Fruit fly (Drosophila melanogaster) whole organism, embryonic: Measurements from ENCODE around the gene Vm26Ac.

Experiments
- Blimp-1 ChIP-seq: fragments of 200-800 bp; sonication (Bioruptor generic); optimal IDR thresholded peaks from 3 replicates; lab custom pipeline; 2018; ENCODE audit warnings: missing biosample characterization, missing genetic modification characterization, mild to moderate bottlenecking, moderate library complexity, missing genetic modification reagents
- CG10654 ChIP-seq: fragments of 200-800 bp; sonication (Bioruptor generic); optimal IDR thresholded peaks from 2 replicates; lab custom pipeline; 2016; ENCODE audit warnings: missing biosample characterization, missing genetic modification characterization
- CG11723 ChIP-seq: fragments of 200-800 bp; sonication (Bioruptor generic); optimal IDR thresholded peaks from 2 replicates; lab custom pipeline; 2017; ENCODE audit warnings: missing biosample characterization, mild to moderate bottlenecking, missing genetic modification characterization
- CG12299 ChIP-seq: fragments of 200-800 bp; sonication (Bioruptor generic); optimal IDR thresholded peaks from 2 replicates; lab custom pipeline; 2018; ENCODE audit warnings: missing biosample characterization, mild to moderate bottlenecking, missing genetic modification characterization
- CG1233 ChIP-seq: fragments of 200-800 bp; sonication (Bioruptor generic); optimal IDR thresholded peaks from 4 replicates; lab custom pipeline; 2018; ENCODE audit warnings: missing biosample characterization, mild to moderate bottlenecking, missing genetic modification characterization
- CG14014 ChIP-seq: fragments of 200-800 bp; sonication (Bioruptor generic); IDR thresholded peaks from 2 replicates; pipeline ENCODE4 v1.3.6; 2022; ENCODE audit warnings: missing biosample characterization, missing genetic modification characterization
- CG14441 ChIP-seq: fragments of 200-800 bp; sonication (Bioruptor generic); IDR thresholded peaks from 2 replicates; pipeline ENCODE4 v1.3.6; 2022; ENCODE audit warnings: missing biosample characterization, missing genetic modification characterization
- CG15011 ChIP-seq: fragments of 200-800 bp; sonication (Bioruptor generic); optimal IDR thresholded peaks from 3 replicates; lab custom pipeline; 2018; ENCODE audit warnings: missing biosample characterization, mild to moderate bottlenecking, missing genetic modification characterization
- CG1602 ChIP-seq: fragments of 200-800 bp; sonication (Bioruptor generic); optimal IDR thresholded peaks from 3 replicates; lab custom pipeline; 2016; ENCODE audit warnings: missing biosample characterization, missing genetic modification characterization
- CG16813 ChIP-seq: fragments of 200-800 bp; sonication (Bioruptor generic); IDR thresholded peaks from 3 replicates; pipeline ENCODE4 v1.3.6; 2022; ENCODE audit warnings: missing biosample characterization, missing genetic modification characterization; ENCODE audit not compliant: partially characterized antibody
- CG17385 ChIP-seq: fragments of 200-800 bp; sonication (Bioruptor generic); optimal IDR thresholded peaks from 3 replicates; lab custom pipeline; 2018; ENCODE audit warnings: missing biosample characterization, mild to moderate bottlenecking, missing genetic modification characterization
- CG18599 ChIP-seq: fragments of 200-800 bp; sonication (Bioruptor generic); optimal IDR thresholded peaks from 3 replicates; lab custom pipeline; 2017; ENCODE audit warnings: missing biosample characterization, missing genetic modification characterization, mild to moderate bottlenecking, moderate library complexity, missing genetic modification reagents
- CG2202 ChIP-seq: fragments of 200-800 bp; sonication (Bioruptor generic); optimal IDR thresholded peaks from 2 replicates; lab custom pipeline; 2018; ENCODE audit warnings: missing biosample characterization, mild to moderate bottlenecking, missing genetic modification characterization
- CG31365 ChIP-seq: fragments of 200-800 bp; sonication (Bioruptor generic); optimal IDR thresholded peaks from 2 replicates; lab custom pipeline; 2018; ENCODE audit warnings: missing biosample characterization, mild to moderate bottlenecking, missing genetic modification characterization
- CG34422 ChIP-seq: fragments of 200-800 bp; sonication (Bioruptor generic); IDR thresholded peaks from 3 replicates; pipeline ENCODE4 v1.3.6; 2022; ENCODE audit warnings: missing biosample characterization, missing genetic modification characterization
- CG3726 ChIP-seq: fragments of 200-800 bp; sonication (Bioruptor generic); IDR thresholded peaks from 3 replicates; pipeline ENCODE4, ENCODE4 v1.3.6; 2022; ENCODE audit warnings: missing biosample characterization, missing genetic modification characterization
- CG6272 ChIP-seq: fragments of 200-800 bp; sonication (Bioruptor generic); IDR thresholded peaks from 2 replicates; pipeline ENCODE4 v1.3.6; 2022; ENCODE audit warnings: missing biosample characterization, missing genetic modification characterization
- CG6654 ChIP-seq: fragments of 200-800 bp; sonication (Bioruptor generic); optimal IDR thresholded peaks from 2 replicates; lab custom pipeline; 2017; ENCODE audit warnings: missing biosample characterization, mild to moderate bottlenecking, missing genetic modification characterization
- CG6813 ChIP-seq: fragments of 200-800 bp; sonication (Bioruptor generic); optimal IDR thresholded peaks from 2 replicates; lab custom pipeline; 2017; ENCODE audit warnings: missing biosample characterization, missing genetic modification characterization, mild to moderate bottlenecking, moderate library complexity, missing genetic modification reagents
- CG8290 ChIP-seq, 3 experiments: fragments of 200-800 bp; sonication (Bioruptor generic); optimal IDR thresholded peaks; 2 replicates each; lab custom pipeline; 2016 to 2019; ENCODE audit warnings: missing biosample characterization in 3 of 3, missing genetic modification characterization in 3 of 3, mild to moderate bottlenecking in 2 of 3, moderate library complexity in 1 of 3
- CG8388 ChIP-seq: fragments of 200-800 bp; sonication (Bioruptor generic); optimal IDR thresholded peaks from 2 replicates; lab custom pipeline; 2019; ENCODE audit warnings: missing biosample characterization, mild to moderate bottlenecking, missing genetic modification characterization, moderate library complexity
- CG8924 ChIP-seq: fragments of 200-800 bp; optimal IDR thresholded peaks from 3 replicates; lab custom pipeline; 2019; ENCODE audit warnings: missing biosample characterization, mild to moderate bottlenecking, missing genetic modification characterization, moderate library complexity
- Dek ChIP-seq: fragments of 200-800 bp; sonication (Bioruptor generic); optimal IDR thresholded peaks from 3 replicates; lab custom pipeline; 2019; ENCODE audit warnings: missing biosample characterization, mild to moderate bottlenecking, missing genetic modification characterization, moderate library complexity
- Drgx ChIP-seq: fragments of 200-800 bp; sonication (Bioruptor generic); IDR thresholded peaks from 2 replicates; pipeline ENCODE4 v1.3.6; 2022; ENCODE audit warnings: missing biosample characterization, missing genetic modification characterization
- HHEX ChIP-seq: fragments of 200-800 bp; sonication (Bioruptor generic); optimal IDR thresholded peaks from 3 replicates; lab custom pipeline; 2017; ENCODE audit warnings: missing biosample characterization, mild to moderate bottlenecking, missing genetic modification characterization, missing genetic modification reagents
- Med ChIP-seq: fragments of 200-800 bp; sonication (Bioruptor generic); peaks from one replicate; lab custom pipeline; 2016; ENCODE audit warnings: missing biosample characterization, missing genetic modification characterization, mild to moderate bottlenecking, inconsistent platforms, moderate library complexity
- Mes4 ChIP-seq: fragments of 200-800 bp; sonication (Bioruptor generic); optimal IDR thresholded peaks from 2 replicates; lab custom pipeline; 2016; ENCODE audit warnings: missing biosample characterization, missing genetic modification characterization
- NC2β ChIP-seq: fragments of 200-800 bp; sonication (Bioruptor generic); optimal IDR thresholded peaks from 2 replicates; lab custom pipeline; 2016; ENCODE audit warnings: missing biosample characterization, missing genetic modification characterization
- Pdp1 ChIP-seq, 2 experiments: fragments of 200-800 bp; sonication (Bioruptor generic); optimal IDR thresholded peaks; 3 replicates each; lab custom pipeline; 2016; ENCODE audit warnings: missing biosample characterization in 2 of 2, missing genetic modification characterization in 2 of 2, mild to moderate bottlenecking in 1 of 2, moderate library complexity in 1 of 2
- Sin3A ChIP-seq: fragments of >200 bp; optimal IDR thresholded peaks from 2 replicates; lab custom pipeline; 2018
- Tbp ChIP-seq: fragments of >200 bp; optimal IDR thresholded peaks from 2 replicates; lab custom pipeline; 2018; ENCODE audit warnings: missing biosample characterization, missing genetic modification characterization
- amos ChIP-seq: fragments of 200-800 bp; sonication (Bioruptor generic); IDR thresholded peaks from 2 replicates; pipeline ENCODE4 v1.3.6; 2022; ENCODE audit warnings: missing biosample characterization, missing genetic modification characterization; ENCODE audit not compliant: partially characterized antibody
- ase ChIP-seq: fragments of 200-800 bp; sonication (Bioruptor generic); IDR thresholded peaks from 3 replicates; pipeline ENCODE4 v1.3.6; 2022; ENCODE audit warnings: missing biosample characterization, missing genetic modification characterization
- az2 ChIP-seq: fragments of 200-800 bp; sonication (Bioruptor generic); optimal IDR thresholded peaks from 3 replicates; lab custom pipeline; 2016; ENCODE audit warnings: missing biosample characterization, missing genetic modification characterization
- cas ChIP-seq: fragments of 200-800 bp; sonication (Bioruptor generic); IDR thresholded peaks from 2 replicates; pipeline ENCODE4 v1.3.6; 2022; ENCODE audit warnings: missing biosample characterization, missing genetic modification characterization
- cato ChIP-seq: fragments of 200-800 bp; sonication (Bioruptor generic); optimal IDR thresholded peaks from 2 replicates; lab custom pipeline; 2016; ENCODE audit warnings: missing biosample characterization, missing genetic modification characterization, borderline replicate concordance
- da ChIP-seq: fragments of 200-800 bp; sonication (Bioruptor generic); optimal IDR thresholded peaks from 2 replicates; lab custom pipeline; 2016; ENCODE audit warnings: missing biosample characterization, missing genetic modification characterization
- eyg ChIP-seq: fragments of 200-800 bp; sonication (Bioruptor generic); optimal IDR thresholded peaks from 3 replicates; lab custom pipeline; 2016; ENCODE audit warnings: missing biosample characterization, missing genetic modification characterization
- fd96Cb ChIP-seq: fragments of 200-800 bp; sonication (Bioruptor generic); optimal IDR thresholded peaks from 2 replicates; lab custom pipeline; 2018; ENCODE audit warnings: missing biosample characterization, mild to moderate bottlenecking, missing genetic modification characterization, moderate library complexity
- gce ChIP-seq: fragments of 200-800 bp; sonication (Bioruptor generic); IDR thresholded peaks from 3 replicates; pipeline ENCODE4 v1.3.6; 2022; ENCODE audit warnings: missing biosample characterization, missing genetic modification characterization
- mld ChIP-seq: fragments of 200-800 bp; sonication (Bioruptor generic); IDR thresholded peaks from 3 replicates; pipeline ENCODE4 v1.3.6; 2022; ENCODE audit warnings: missing biosample characterization, missing genetic modification characterization; ENCODE audit not compliant: partially characterized antibody
- nau ChIP-seq: fragments of 200-800 bp; sonication (Bioruptor generic); optimal IDR thresholded peaks from 3 replicates; lab custom pipeline; 2017; ENCODE audit warnings: missing biosample characterization, mild to moderate bottlenecking, missing genetic modification characterization, missing genetic modification reagents
- phol ChIP-seq: fragments of 200-800 bp; sonication (Bioruptor generic); optimal IDR thresholded peaks from 3 replicates; lab custom pipeline; 2018; ENCODE audit warnings: missing biosample characterization, mild to moderate bottlenecking, missing genetic modification characterization, moderate library complexity
- pzg ChIP-seq: fragments of 200-800 bp; sonication (Bioruptor generic); optimal IDR thresholded peaks from 3 replicates; lab custom pipeline; 2018; ENCODE audit warnings: missing biosample characterization, mild to moderate bottlenecking, missing genetic modification characterization, moderate library complexity
- ro ChIP-seq: fragments of 200-800 bp; sonication (Bioruptor generic); IDR thresholded peaks from 2 replicates; pipeline ENCODE4 v1.3.6; 2022; ENCODE audit warnings: missing biosample characterization, missing genetic modification characterization
- sens ChIP-seq: fragments of 200-800 bp; sonication (Bioruptor generic); peaks from one replicate; lab custom pipeline; 2016; ENCODE audit warnings: missing biosample characterization, missing genetic modification characterization
- tna ChIP-seq: fragments of 200-800 bp; sonication (Bioruptor generic); IDR thresholded peaks from 2 replicates; pipeline ENCODE4 v1.3.6; 2022; ENCODE audit warnings: missing biosample characterization, missing genetic modification characterization; ENCODE audit not compliant: partially characterized antibody
- vfl ChIP-seq: fragments of 200-800 bp; sonication (Bioruptor generic); optimal IDR thresholded peaks from 2 replicates; lab custom pipeline; 2016; ENCODE audit warnings: missing biosample characterization, missing genetic modification characterization
- wdn ChIP-seq: fragments of 200-800 bp; sonication (Bioruptor generic); IDR thresholded peaks from 2 replicates; pipeline ENCODE4 v1.3.6; 2022; ENCODE audit warnings: missing biosample characterization, missing genetic modification characterization
- zfh2 ChIP-seq: fragments of 200-800 bp; sonication (Bioruptor generic); optimal IDR thresholded peaks from 2 replicates; lab custom pipeline; 2016; ENCODE audit warnings: missing biosample characterization, missing genetic modification characterization

Gene Vm26Ac

DNA sequence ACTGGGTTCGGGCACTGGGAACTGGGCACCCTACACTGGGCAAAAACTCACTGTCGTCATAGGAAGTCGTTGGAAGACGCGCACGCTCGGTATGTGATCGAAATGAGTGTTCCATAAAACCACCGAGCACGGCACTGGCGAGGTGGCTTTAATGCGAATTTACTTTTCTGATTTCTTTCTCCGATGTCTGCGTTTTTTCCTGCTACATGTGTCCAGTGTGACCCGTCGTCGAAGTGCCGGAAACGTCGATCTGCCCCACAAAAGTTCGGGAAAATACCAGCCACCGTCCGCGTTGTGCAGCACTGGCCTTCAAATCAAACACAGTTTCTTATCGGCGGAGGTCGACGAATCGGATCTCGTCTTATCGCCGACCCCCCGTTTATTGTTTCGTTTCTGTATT, 40.8 kb upstream of the Vm26Ac start, which contains the start of gene Kdm5:
Gene Kdm5, minus strand, starts transcription at position 255 of the 400 bp plus-strand sequence.
- TF ChIP-seq Dek (tag; lab: Kevin White, UChicago): no peak
- TF ChIP-seq CG14441: no peak
- no peak for TF ChIP-seq wdn
- TF ChIP-seq tna (GFP tag; lab: Robert Waterston, UW): no peak
- 0 out of 2 replicates have a peak, but pooled peaks have one; percentile 7 for TF ChIP-seq CG14014 (GFP tag; lab: Robert Waterston, UW)
- TF ChIP-seq CG6272 (GFP tag; lab: Robert Waterston, UW): no peak
- peak; percentile 39 for TF ChIP-seq CG6813 (GFP tag; lab: Kevin White, UChicago)
- peak; percentile 54 for TF ChIP-seq NC2β (GFP tag; lab: Kevin White, UChicago)
- TF ChIP-seq CG8290 (GFP tag; optimal IDR thresholded peaks at IDR 0.05; lab: Kevin White, UChicago): no peak
- no peak for TF ChIP-seq CG8290 (tag; optimal IDR thresholded peaks at IDR 0.05; lab: Kevin White, UChicago)
- no peak for TF ChIP-seq CG6654 (GFP tag; lab: Kevin White, UChicago)
- peak; percentile 45; the same call in 1 of the 2 replicates for TF ChIP-seq Drgx (GFP tag; lab: Robert Waterston, UW)
- TF ChIP-seq Mes4 (GFP tag; lab: Kevin White, UChicago): peak; percentile 14
- TF ChIP-seq CG1233: no peak
- peak in 1 of 2 experiments; percentile 50 for TF ChIP-seq Pdp1 (GFP tag; optimal IDR thresholded peaks at IDR 0.05; lab: Kevin White, UChicago)
- TF ChIP-seq nau (GFP tag; lab: Kevin White, UChicago): no peak
- peak; percentile 25 for TF ChIP-seq CG18599 (GFP tag; lab: Kevin White, UChicago)
- peak; percentile 65; the same call in 2 of the 3 replicates for TF ChIP-seq CG34422 (GFP tag; lab: Robert Waterston, UW)
- TF ChIP-seq CG12299: no peak
- TF ChIP-seq cas (GFP tag; lab: Robert Waterston, UW): no peak
- TF ChIP-seq Tbp: no peak
- TF ChIP-seq fd96Cb (tag; lab: Kevin White, UChicago): no peak
- TF ChIP-seq da: no peak
- no peak for TF ChIP-seq eyg
- TF ChIP-seq Blimp-1 (GFP tag; lab: Kevin White, UChicago): no peak
- peak; percentile 7 for TF ChIP-seq CG8924 (tag; lab: Kevin White, UChicago)
- TF ChIP-seq ase (GFP tag; lab: Robert Waterston, UW): no peak
- no peak for TF ChIP-seq CG8388 (GFP tag; lab: Kevin White, UChicago)
- TF ChIP-seq vfl (GFP tag; lab: Kevin White, UChicago): no peak
- TF ChIP-seq CG1602 (GFP tag; lab: Kevin White, UChicago): no peak
- TF ChIP-seq gce (GFP tag; lab: Robert Waterston, UW): 0 out of 3 replicates have a peak, but pooled peaks have one; percentile 5
- TF ChIP-seq CG3726 (GFP tag; lab: Robert Waterston, UW): no peak
- TF ChIP-seq amos (GFP tag; lab: Robert Waterston, UW): peak; percentile 34; the same call in 1 of the 2 replicates
- 0 out of 3 replicates have a peak, but pooled peaks have one; percentile 36 for TF ChIP-seq CG16813
- no peak for TF ChIP-seq az2 (GFP tag; lab: Kevin White, UChicago)
- no peak for TF ChIP-seq CG17385 (GFP tag; lab: Kevin White, UChicago)
- TF ChIP-seq zfh2 (GFP tag; lab: Kevin White, UChicago): peak; percentile 64
- TF ChIP-seq pzg (GFP tag; lab: Kevin White, UChicago): peak; percentile 92
- no peak for TF ChIP-seq mld (GFP tag; lab: Robert Waterston, UW)
- no peak for TF ChIP-seq CG15011 (GFP tag; lab: Kevin White, UChicago)
- peak; percentile 53 for TF ChIP-seq sens (GFP tag; lab: Kevin White, UChicago)
- TF ChIP-seq HHEX: no peak
- no peak for TF ChIP-seq CG10654 (GFP tag; lab: Kevin White, UChicago)
- TF ChIP-seq Med (GFP tag; lab: Kevin White, UChicago): peak; percentile 93
- TF ChIP-seq phol (tag; lab: Kevin White, UChicago): peak; percentile 70
- peak; percentile 49 for TF ChIP-seq Sin3A (lab: Kevin White, UChicago)
- TF ChIP-seq CG11723 (GFP tag; lab: Kevin White, UChicago): no peak
- TF ChIP-seq ro (GFP tag; lab: Robert Waterston, UW): no peak
- no peak for TF ChIP-seq CG2202
- no peak for TF ChIP-seq CG31365 (tag; lab: Kevin White, UChicago)
- no peak for TF ChIP-seq cato
